Fruit fly (Drosophila melanogaster): ENCODE data around the gene mRpL21.

Gene mRpL21

DNA sequence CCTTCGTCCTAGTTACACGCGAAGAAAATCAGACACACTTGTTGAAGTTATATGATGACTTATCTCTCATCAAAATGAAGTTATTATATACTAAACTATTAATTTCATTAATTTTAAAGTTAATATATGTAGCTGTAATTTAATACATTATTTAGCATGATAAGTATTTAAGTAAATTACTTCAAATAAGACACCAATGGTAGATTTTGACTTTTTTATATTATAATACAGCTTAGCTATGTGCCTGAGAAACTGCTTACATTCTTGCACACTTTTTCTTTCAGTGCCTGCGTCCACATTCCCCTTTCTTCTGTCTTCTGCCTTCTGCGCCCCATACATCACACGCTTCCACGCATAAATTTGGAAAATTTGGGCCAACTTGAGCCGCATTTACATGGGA is 3.2 kb downstream of the mRpL21 start (continued):
- TF ChIP-seq YL-1 (GFP tag; optimal IDR thresholded peaks at IDR 0.05), result no peak
- TF ChIP-seq CG17912 (GFP tag; optimal IDR thresholded peaks at IDR 0.05), result no peak
- no peak for TF ChIP-seq Dip3 (GFP tag; optimal IDR thresholded peaks at IDR 0.05)
- peak; percentile 13 for TF ChIP-seq CG15514 (GFP tag; optimal IDR thresholded peaks at IDR 0.05)
- TF ChIP-seq CG34422 (GFP tag; IDR thresholded peaks at IDR 0.05), result no peak
- no peak for TF ChIP-seq CG15011 (GFP tag; optimal IDR thresholded peaks at IDR 0.05)
- TF ChIP-seq CG2202 (tag; optimal IDR thresholded peaks at IDR 0.05), result no peak
- TF ChIP-seq slou (GFP tag; optimal IDR thresholded peaks at IDR 0.05), result no peak
- 0 out of 2 replicates have a peak, but pooled peaks have one; percentile 12 for TF ChIP-seq lmd (GFP tag; IDR thresholded peaks at IDR 0.05)
- TF ChIP-seq CG6272 (GFP tag; IDR thresholded peaks at IDR 0.05), result no peak
- TF ChIP-seq CG14667 (GFP tag; IDR thresholded peaks at IDR 0.05), result no peak
- no peak for TF ChIP-seq CG14965 (GFP tag; optimal IDR thresholded peaks at IDR 0.05; ENCODE audit: borderline replicate concordance)
- TF ChIP-seq Tbp (GFP tag; optimal IDR thresholded peaks at IDR 0.05), result no peak
- TF ChIP-seq wor (GFP tag; IDR thresholded peaks at IDR 0.05), result no peak
- peak; percentile 44 for TF ChIP-seq D19A (tag; optimal IDR thresholded peaks at IDR 0.05)
- TF ChIP-seq CG10543 (GFP tag; optimal IDR thresholded peaks at IDR 0.05), result no peak
- no peak for TF ChIP-seq Deaf1 (tag; optimal IDR thresholded peaks at IDR 0.05)
- peak; percentile 71 for TF ChIP-seq CG10431 (GFP tag; optimal IDR thresholded peaks at IDR 0.05)
- no peak for TF ChIP-seq CG11398 (GFP tag; optimal IDR thresholded peaks at IDR 0.05)
- no peak for TF ChIP-seq CG4730 (GFP tag; IDR thresholded peaks at IDR 0.05)
- no peak for TF ChIP-seq tin (GFP tag; optimal IDR thresholded peaks at IDR 0.05)
- TF ChIP-seq CG17361 (GFP tag; IDR thresholded peaks at IDR 0.05), result peak; percentile 67; the same call in 2 of the 3 replicates
- TF ChIP-seq CG14050 (GFP tag; IDR thresholded peaks at IDR 0.05), result no peak
- TF ChIP-seq seq (GFP tag; IDR thresholded peaks at IDR 0.05), result no peak
- TF ChIP-seq abd-A (tag; optimal IDR thresholded peaks at IDR 0.05), result no peak
- TF ChIP-seq Dfd (GFP tag; optimal IDR thresholded peaks at IDR 0.05), result no peak
- TF ChIP-seq chn (GFP tag; optimal IDR thresholded peaks at IDR 0.05), result no peak
- no peak for TF ChIP-seq Kr (GFP tag; optimal IDR thresholded peaks at IDR 0.05)
- no peak for TF ChIP-seq pnt (GFP tag; optimal IDR thresholded peaks at IDR 0.05)
- TF ChIP-seq CG3281 (GFP tag; optimal IDR thresholded peaks at IDR 0.05), result peak; percentile 5
- TF ChIP-seq dan (GFP tag; IDR thresholded peaks at IDR 0.05), result no peak
- TF ChIP-seq CG8765 (GFP tag; IDR thresholded peaks at IDR 0.05), result no peak
- TF ChIP-seq ato (GFP tag; IDR thresholded peaks at IDR 0.05; ENCODE audit: partially characterized antibody), result no peak
- no peak for TF ChIP-seq fd64A (GFP tag; optimal IDR thresholded peaks at IDR 0.05)
- no peak for TF ChIP-seq CG30020 (tag; optimal IDR thresholded peaks at IDR 0.05)
- TF ChIP-seq dmrt99B (tag; optimal IDR thresholded peaks at IDR 0.05), result peak; percentile 66
- no peak for TF ChIP-seq stc (GFP tag; IDR thresholded peaks at IDR 0.05)
- peak; percentile 21 for TF ChIP-seq CG9727 (GFP tag; optimal IDR thresholded peaks at IDR 0.05)
- TF ChIP-seq CG11560 (tag; IDR thresholded peaks at IDR 0.05), result no peak
- no peak for TF ChIP-seq Drgx (GFP tag; IDR thresholded peaks at IDR 0.05)
- no peak for TF ChIP-seq chm (GFP tag; IDR thresholded peaks at IDR 0.05)
- no peak for TF ChIP-seq CG13624 (GFP tag; optimal IDR thresholded peaks at IDR 0.05)
- no peak for TF ChIP-seq sim (GFP tag; IDR thresholded peaks at IDR 0.05)
- no peak for TF ChIP-seq D19B (GFP tag; optimal IDR thresholded peaks at IDR 0.05)
- TF ChIP-seq nmo (GFP tag; optimal IDR thresholded peaks at IDR 0.05), result peak; percentile 46
- no peak for TF ChIP-seq CG1603 (tag; optimal IDR thresholded peaks at IDR 0.05)
- TF ChIP-seq Med (GFP tag), result peak; percentile 60
- no peak for TF ChIP-seq Rx (GFP tag; IDR thresholded peaks at IDR 0.05)
- no peak for TF ChIP-seq ewg (GFP tag; optimal IDR thresholded peaks at IDR 0.05)
- peak; percentile 5 for TF ChIP-seq CG6765 (GFP tag; optimal IDR thresholded peaks at IDR 0.05)
- TF ChIP-seq CG17829 (tag; optimal IDR thresholded peaks at IDR 0.05), result peak; percentile 17
- TF ChIP-seq cwo (GFP tag; optimal IDR thresholded peaks at IDR 0.05), result peak; percentile 28
